Worm (Caenorhabditis elegans) whole organism, L2 larva: Measurements from ENCODE around the gene Y11D7A.9.

Experiments
- C34F6.9 ChIP-seq: fragments of 150-350 bp; optimal IDR thresholded peaks from 2 replicates; lab custom pipeline; 2014; ENCODE audit warnings: missing biosample characterization, missing genetic modification characterization
- R02D3.7 ChIP-seq: fragments of 150-350 bp; optimal IDR thresholded peaks from 2 replicates; lab custom pipeline; 2014; ENCODE audit warnings: missing biosample characterization, missing genetic modification characterization
- Y55F3AM.14 ChIP-seq: fragments of 200-800 bp; sonication (Bioruptor generic); optimal IDR thresholded peaks from 2 replicates; lab custom pipeline; 2018; ENCODE audit warnings: mild to moderate bottlenecking, missing genetic modification characterization, missing compliant biosample characterization
- alr-1 ChIP-seq: fragments of 150-350 bp; optimal IDR thresholded peaks from 2 replicates; lab custom pipeline; 2014; ENCODE audit warnings: missing biosample characterization, missing genetic modification characterization
- aly-2 ChIP-seq: fragments of 150-350 bp; optimal IDR thresholded peaks from 2 replicates; lab custom pipeline; 2014; ENCODE audit warnings: missing biosample characterization, missing genetic modification characterization
- ama-1 ChIP-seq: fragments of 150-350 bp; optimal IDR thresholded peaks from 2 replicates; lab custom pipeline; 2018; ENCODE audit warnings: inconsistent platforms
- blmp-1 ChIP-seq: sonication (generic microtip); optimal IDR thresholded peaks from 2 replicates; lab custom pipeline; 2017; ENCODE audit warnings: missing genetic modification characterization, mild to moderate bottlenecking, missing compliant biosample characterization, antibody characterized with exemption, moderate library complexity; ENCODE audit not compliant: insufficient read depth
- ceh-82 ChIP-seq: fragments of 150-350 bp; optimal IDR thresholded peaks from 2 replicates; lab custom pipeline; 2014; ENCODE audit warnings: missing biosample characterization, missing genetic modification characterization
- crh-2 ChIP-seq: sonication (generic microtip); optimal IDR thresholded peaks from 2 replicates; lab custom pipeline; 2017; ENCODE audit warnings: missing biosample characterization, missing genetic modification characterization
- dmd-4 ChIP-seq: sonication (generic microtip); optimal IDR thresholded peaks from 2 replicates; lab custom pipeline; 2017; ENCODE audit warnings: missing biosample characterization, missing genetic modification characterization
- egl-27 ChIP-seq: sonication (generic microtip); optimal IDR thresholded peaks from 3 replicates; lab custom pipeline; 2017; ENCODE audit warnings: missing biosample characterization, missing genetic modification reagents, missing genetic modification characterization
- elt-3 ChIP-seq: sonication (generic microtip); optimal IDR thresholded peaks from 2 replicates; lab custom pipeline; 2017; ENCODE audit warnings: missing biosample characterization, missing genetic modification characterization
- fos-1 ChIP-seq: fragments of 150-350 bp; optimal IDR thresholded peaks from 2 replicates; lab custom pipeline; 2014; ENCODE audit warnings: missing biosample characterization, missing genetic modification characterization
- lin-11 ChIP-seq: fragments of 150-350 bp; sonication (generic microtip); optimal IDR thresholded peaks from 2 replicates; lab custom pipeline; 2014; ENCODE audit warnings: missing biosample characterization, missing genetic modification characterization, inconsistent platforms, mixed read lengths
- lin-13 ChIP-seq: fragments of 150-350 bp; optimal IDR thresholded peaks from 2 replicates; lab custom pipeline; 2014; ENCODE audit warnings: missing biosample characterization, missing genetic modification reagents, missing genetic modification characterization
- lin-39 ChIP-seq: fragments of 150-350 bp; optimal IDR thresholded peaks from 2 replicates; lab custom pipeline; 2014; ENCODE audit warnings: missing biosample characterization, missing genetic modification reagents, missing genetic modification characterization
- mbf-1 ChIP-seq: sonication (generic microtip); optimal IDR thresholded peaks from 2 replicates; lab custom pipeline; 2017; ENCODE audit warnings: missing biosample characterization, missing genetic modification characterization
- mdl-1 ChIP-seq, 2 experiments: fragments of 150-350 bp in 1 of 2; sonication (generic microtip) in 1 of 2; optimal IDR thresholded peaks; 2 replicates each; lab custom pipeline; 2017; ENCODE audit warnings: missing biosample characterization in 2 of 2, missing genetic modification characterization in 2 of 2
- nhr-10 ChIP-seq: sonication (generic microtip); optimal IDR thresholded peaks from 2 replicates; lab custom pipeline; 2017; ENCODE audit warnings: missing biosample characterization, missing genetic modification characterization
- nhr-12 ChIP-seq: fragments of 150-350 bp; optimal IDR thresholded peaks from 2 replicates; lab custom pipeline; 2014; ENCODE audit warnings: missing biosample characterization, missing genetic modification characterization
- nhr-129 ChIP-seq: fragments of 150-350 bp; optimal IDR thresholded peaks from 2 replicates; lab custom pipeline; 2014; ENCODE audit warnings: missing biosample characterization, missing genetic modification characterization
- nhr-21 ChIP-seq: fragments of 150-350 bp; optimal IDR thresholded peaks from 2 replicates; lab custom pipeline; 2014; ENCODE audit warnings: missing biosample characterization, missing genetic modification characterization
- nhr-23 ChIP-seq: fragments of 150-350 bp; optimal IDR thresholded peaks from 2 replicates; lab custom pipeline; 2014; ENCODE audit warnings: missing biosample characterization, missing genetic modification reagents, missing genetic modification characterization
- nhr-237 ChIP-seq: fragments of 150-350 bp; optimal IDR thresholded peaks from 2 replicates; lab custom pipeline; 2014; ENCODE audit warnings: missing biosample characterization, missing genetic modification characterization
- nhr-25 ChIP-seq: fragments of 150-350 bp; sonication (generic microtip); optimal IDR thresholded peaks from 3 replicates; lab custom pipeline; 2014; ENCODE audit warnings: missing biosample characterization, missing genetic modification characterization
- nhr-77 ChIP-seq: fragments of 150-350 bp; optimal IDR thresholded peaks from 2 replicates; lab custom pipeline; 2014; ENCODE audit warnings: missing biosample characterization, missing genetic modification characterization
- peb-1 ChIP-seq: fragments of 150-350 bp; optimal IDR thresholded peaks from 2 replicates; lab custom pipeline; 2014; ENCODE audit warnings: missing biosample characterization, missing genetic modification characterization
- sem-4 ChIP-seq: fragments of 150-350 bp; optimal IDR thresholded peaks from 2 replicates; lab custom pipeline; 2014; ENCODE audit warnings: missing biosample characterization, missing genetic modification reagents, missing genetic modification characterization
- sma-3 ChIP-seq: sonication (generic microtip); optimal IDR thresholded peaks from 2 replicates; lab custom pipeline; 2016; ENCODE audit warnings: missing genetic modification reagents, missing genetic modification characterization, missing compliant biosample characterization
- snpc-4 ChIP-seq: fragments of 150-350 bp; optimal IDR thresholded peaks from 2 replicates; lab custom pipeline; 2014; ENCODE audit warnings: missing biosample characterization, missing genetic modification characterization
- unc-39 ChIP-seq: fragments of 150-350 bp; optimal IDR thresholded peaks from 2 replicates; lab custom pipeline; 2014; ENCODE audit warnings: missing biosample characterization, missing genetic modification characterization
- unc-55 ChIP-seq: fragments of 150-350 bp; sonication (generic microtip); optimal IDR thresholded peaks from 3 replicates; lab custom pipeline; 2014; ENCODE audit warnings: missing biosample characterization, missing genetic modification reagents, missing genetic modification characterization
- unc-62 ChIP-seq: fragments of 150-350 bp; optimal IDR thresholded peaks from 2 replicates; lab custom pipeline; 2014; ENCODE audit warnings: missing biosample characterization, missing genetic modification reagents, missing genetic modification characterization
- ztf-11 ChIP-seq: sonication (generic microtip); optimal IDR thresholded peaks from 2 replicates; lab custom pipeline; 2017; ENCODE audit warnings: missing biosample characterization, missing genetic modification characterization
- ztf-4 ChIP-seq: fragments of 150-350 bp; optimal IDR thresholded peaks from 2 replicates; lab custom pipeline; 2014; ENCODE audit warnings: missing biosample characterization, missing genetic modification characterization

Y11D7A.9 gene

DNA sequence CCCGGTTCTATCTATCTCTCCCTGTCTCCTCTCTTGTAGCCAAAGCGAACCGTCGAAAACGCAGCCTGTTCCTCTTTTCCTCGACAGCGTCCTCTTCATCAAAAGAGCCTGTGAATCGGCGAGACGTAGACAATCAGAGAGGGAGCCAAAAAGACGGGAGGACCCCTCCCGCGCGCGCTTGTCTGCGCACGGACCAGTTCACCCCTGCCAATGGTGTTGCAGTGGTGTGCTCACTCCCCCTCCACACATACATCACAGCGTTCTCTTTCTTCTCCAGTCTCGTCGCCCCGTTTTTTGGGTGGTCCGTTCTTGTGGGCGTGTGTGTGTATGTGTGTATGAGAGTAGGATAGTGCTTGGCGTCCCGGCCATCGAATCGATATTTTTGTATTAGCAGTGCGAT lies 13.0 kb upstream of the Y11D7A.9 start:
- TF ChIP-seq ama-1 (lab: Kevin White, UChicago) (no peak), peb-1 (tag; lab: Kevin White, UChicago) (no peak)

DNA sequence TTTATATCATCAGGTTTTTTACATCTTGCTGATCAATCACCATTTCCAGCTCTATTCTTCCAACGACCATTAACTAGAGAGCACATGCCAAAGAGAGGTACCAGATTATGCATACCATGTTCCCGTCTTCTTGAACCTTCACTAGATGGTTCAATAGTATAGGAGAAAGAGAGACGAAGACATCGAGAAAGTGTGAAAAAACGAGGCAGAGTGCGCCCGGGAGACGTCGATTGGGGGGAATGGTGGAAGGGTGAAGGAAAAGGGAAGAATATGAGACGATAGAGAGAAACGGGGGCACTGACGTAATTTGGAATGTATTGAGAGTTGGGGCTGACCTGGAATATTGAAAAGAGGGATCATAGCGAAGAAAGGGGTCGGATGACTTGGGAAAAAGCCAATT lies 11.7 kb upstream of the Y11D7A.9 start:
- TF ChIP-seq lin-11 (no peak), ama-1 (lab: Kevin White, UChicago) (no peak), peb-1 (tag; lab: Kevin White, UChicago) (no peak), nhr-10 (no peak), sem-4 (no peak), nhr-129 (tag; lab: Kevin White, UChicago) (no peak), fos-1 (tag; lab: Kevin White, UChicago) (no peak), lin-13 (GFP tag; lab: Kevin White, UChicago) (no peak), unc-62 (no peak)
- TF ChIP-seq, all 48 proteins: peak for 0

DNA sequence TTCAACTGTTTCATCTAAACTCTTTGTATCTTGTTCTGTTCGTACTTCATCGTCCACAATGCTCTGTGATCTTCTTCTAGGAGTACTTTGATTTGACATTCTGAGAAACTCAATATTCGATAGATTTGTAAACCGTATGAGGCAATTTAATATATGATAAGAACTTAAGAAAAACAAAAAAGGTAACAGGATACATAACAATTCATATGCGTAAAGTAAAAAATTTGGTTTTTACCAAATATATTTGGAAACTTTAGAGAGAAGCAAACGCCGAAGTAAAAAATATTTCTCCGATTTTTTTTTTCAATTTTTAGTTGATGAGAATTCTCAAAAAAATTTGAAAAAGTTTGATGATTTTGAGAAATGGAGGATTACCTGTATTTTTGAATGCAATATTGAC lies 10.5 kb upstream of the Y11D7A.9 start, which contains the start of gene Y11D7A.19:
TSS of gene Y11D7A.19 (minus strand) at position 101 of the 400 bp plus-strand sequence.
- no peak for TF ChIP-seq unc-39
- TF ChIP-seq ztf-4 (tag; lab: Kevin White, UChicago) = no peak

DNA sequence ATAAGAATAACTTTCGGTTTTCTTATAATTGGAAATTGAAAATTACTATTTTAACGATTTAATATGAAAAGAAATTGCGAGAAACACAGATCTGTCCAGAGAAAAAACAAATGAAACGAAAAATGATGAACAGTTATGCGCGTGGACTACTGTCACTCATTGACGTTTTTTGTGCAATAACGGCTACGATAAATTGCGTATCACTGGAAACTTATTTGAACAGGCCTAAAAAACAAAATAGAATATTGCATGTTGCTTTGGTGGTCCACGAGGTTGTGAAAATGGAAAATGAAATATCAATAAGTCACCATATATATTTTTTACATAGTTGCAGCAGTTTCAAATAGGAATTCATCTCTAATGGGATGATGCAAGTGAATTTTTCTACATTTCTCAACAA lies 8.6 kb upstream of the Y11D7A.9 start:
- no peak for TF ChIP-seq unc-39
- no peak for TF ChIP-seq ceh-82
- TF ChIP-seq blmp-1 (tag; lab: Kevin White, UChicago) = no peak
- no peak for TF ChIP-seq ztf-11 (tag; lab: Kevin White, UChicago)
- TF ChIP-seq mbf-1 (tag; lab: Kevin White, UChicago) = no peak
- no peak for TF ChIP-seq nhr-12 (tag; lab: Kevin White, UChicago)
- TF ChIP-seq aly-2 (tag; lab: Kevin White, UChicago) = no peak
- no peak for TF ChIP-seq nhr-77 (tag; lab: Kevin White, UChicago)
- no peak for TF ChIP-seq ztf-4 (tag; lab: Kevin White, UChicago)
- TF ChIP-seq unc-55 (GFP tag; lab: Kevin White, UChicago) = no peak
- no peak for TF ChIP-seq nhr-21 (tag; lab: Kevin White, UChicago)
- TF ChIP-seq crh-2 (tag; lab: Kevin White, UChicago) = no peak
- TF ChIP-seq nhr-129 (tag; lab: Kevin White, UChicago) = no peak
- no peak for TF ChIP-seq mdl-1 (tag; optimal IDR thresholded peaks at IDR 0.05; lab: Kevin White, UChicago)
- no peak for TF ChIP-seq sma-3 (GFP tag; lab: Kevin White, UChicago)
- no peak for TF ChIP-seq egl-27 (tag; lab: Kevin White, UChicago)
- TF ChIP-seq nhr-25 (tag; lab: Kevin White, UChicago) = no peak
- no peak for TF ChIP-seq nhr-10
- no peak for TF ChIP-seq nhr-237 (tag; lab: Kevin White, UChicago)

DNA sequence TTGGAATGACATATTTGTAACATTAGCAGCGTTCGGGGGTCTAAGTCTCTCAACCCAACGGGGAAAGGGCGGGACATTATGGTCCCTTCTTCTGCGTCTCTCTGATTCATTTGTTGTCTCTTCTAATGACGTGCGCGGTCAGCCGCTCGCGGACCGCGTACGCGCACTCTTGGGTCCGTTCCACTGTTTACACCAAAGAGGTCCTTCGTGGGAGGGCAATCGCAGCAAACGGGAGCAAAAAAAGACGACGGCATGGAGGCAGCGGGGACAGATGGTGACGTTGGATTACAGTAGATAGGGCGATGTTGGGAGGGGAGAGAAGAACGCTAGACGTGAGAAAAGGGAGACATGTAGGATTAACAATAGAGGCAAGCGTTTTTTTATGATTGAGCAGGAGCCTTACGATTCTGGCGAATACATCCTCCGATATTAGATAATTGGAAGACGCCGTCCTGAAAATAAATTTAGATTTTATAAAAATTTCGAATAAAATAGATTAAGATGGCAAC lies 7.9 kb upstream of the Y11D7A.9 start, which contains the start of gene flh-1:
TSS of gene flh-1 (minus strand) at position 459 of the 509 bp plus-strand sequence.
- TF ChIP-seq ceh-82 (no peak), lin-39 (tag; lab: Kevin White, UChicago) (no peak), dmd-4 (tag; lab: Kevin White, UChicago) (no peak), sem-4 (no peak), C34F6.9 (tag; lab: Kevin White, UChicago) (no peak), alr-1 (tag; lab: Kevin White, UChicago) (no peak), Y55F3AM.14 (GFP tag; lab: Kevin White, UChicago) (no peak), R02D3.7 (tag; lab: Kevin White, UChicago) (no peak), nhr-23 (no peak), snpc-4 (tag; lab: Kevin White, UChicago) (no peak), nhr-77 (tag; lab: Kevin White, UChicago) (no peak), unc-62 (no peak), crh-2 (tag; lab: Kevin White, UChicago) (no peak), elt-3 (no peak), blmp-1 (tag; lab: Kevin White, UChicago) (no peak)
- TF ChIP-seq, all 48 proteins: peak for 0
